Fruit fly (Drosophila melanogaster): ENCODE data around the gene Prat2.

- TF ChIP-seq svp (GFP tag) (no peak), CG11294 (GFP tag; IDR thresholded peaks at IDR 0.05) (no peak), eg (GFP tag; IDR thresholded peaks at IDR 0.05) (no peak), Hr4 (GFP tag; optimal IDR thresholded peaks at IDR 0.05) (no peak), achi (GFP tag; optimal IDR thresholded peaks at IDR 0.05) (no peak), net (GFP tag; optimal IDR thresholded peaks at IDR 0.05) (no peak), CG16779 (tag; optimal IDR thresholded peaks at IDR 0.05) (no peak), esn (GFP tag; optimal IDR thresholded peaks at IDR 0.05) (no peak), CG1621 (tag; optimal IDR thresholded peaks at IDR 0.05) (no peak)
These were observed 4.5 kb upstream of the Prat2 start for dm6 chr3L:6919213-6919612.
